Fruit fly (Drosophila melanogaster) whole organism, embryonic: ENCODE measurements around the gene Spc25.

Experiments used
- Ada2b ChIP-seq: fragments of 200-800 bp; sonication (Bioruptor generic); IDR thresholded peaks from 2 replicates; pipeline ENCODE4 v1.3.6; 2022; ENCODE audit warnings: missing biosample characterization, missing genetic modification characterization
- B-H1 ChIP-seq: fragments of 200-800 bp; sonication (Bioruptor generic); IDR thresholded peaks from 3 replicates; pipeline ENCODE4 v1.3.6; 2022; ENCODE audit warnings: missing biosample characterization, missing genetic modification characterization
- C15 ChIP-seq: fragments of 200-800 bp; sonication (Bioruptor generic); IDR thresholded peaks from 3 replicates; pipeline ENCODE4 v1.3.6; 2022; ENCODE audit warnings: missing biosample characterization, missing genetic modification characterization
- CG10565 ChIP-seq: fragments of 200-800 bp; sonication (Bioruptor generic); optimal IDR thresholded peaks from 3 replicates; lab custom pipeline; 2016; ENCODE audit warnings: missing biosample characterization, mild to moderate bottlenecking, missing genetic modification characterization
- CG11695 ChIP-seq: fragments of 200-800 bp; sonication (Bioruptor generic); IDR thresholded peaks from 3 replicates; pipeline ENCODE4 v1.3.6; 2022; ENCODE audit warnings: missing biosample characterization, missing genetic modification characterization
- CG12942 ChIP-seq: fragments of 200-800 bp; sonication (Bioruptor generic); optimal IDR thresholded peaks from 3 replicates; lab custom pipeline; 2016; ENCODE audit warnings: missing biosample characterization, missing genetic modification characterization
- CG13624 ChIP-seq: fragments of 200-800 bp; sonication (Bioruptor generic); optimal IDR thresholded peaks from 2 replicates; lab custom pipeline; 2016; ENCODE audit warnings: missing biosample characterization, missing genetic modification characterization
- CG14014 ChIP-seq: fragments of 200-800 bp; sonication (Bioruptor generic); IDR thresholded peaks from 2 replicates; pipeline ENCODE4 v1.3.6; 2022; ENCODE audit warnings: missing biosample characterization, missing genetic modification characterization
- CG14965 ChIP-seq: fragments of 200-800 bp; sonication (Bioruptor generic); optimal IDR thresholded peaks from 2 replicates; lab custom pipeline; 2016; ENCODE audit warnings: missing biosample characterization, missing genetic modification characterization, borderline replicate concordance
- CG2120 ChIP-seq: fragments of 200-800 bp; sonication (Bioruptor generic); optimal IDR thresholded peaks from 3 replicates; lab custom pipeline; 2016; ENCODE audit warnings: missing biosample characterization, missing genetic modification characterization
- CG3163 ChIP-seq: fragments of 200-800 bp; sonication (Bioruptor generic); optimal IDR thresholded peaks from 3 replicates; lab custom pipeline; 2016; ENCODE audit warnings: missing biosample characterization, missing genetic modification characterization
- CG3407 ChIP-seq: fragments of 200-800 bp; sonication (Bioruptor generic); optimal IDR thresholded peaks from 2 replicates; lab custom pipeline; 2018; ENCODE audit warnings: missing biosample characterization, mild to moderate bottlenecking, missing genetic modification characterization
- CG34422 ChIP-seq: fragments of 200-800 bp; sonication (Bioruptor generic); IDR thresholded peaks from 3 replicates; pipeline ENCODE4 v1.3.6; 2022; ENCODE audit warnings: missing biosample characterization, missing genetic modification characterization
- CG4424 ChIP-seq: fragments of 200-800 bp; sonication (Bioruptor generic); optimal IDR thresholded peaks from 3 replicates; lab custom pipeline; 2016; ENCODE audit warnings: missing biosample characterization, missing genetic modification characterization
- CG4854 ChIP-seq: fragments of 200-800 bp; sonication (Bioruptor generic); optimal IDR thresholded peaks from 2 replicates; lab custom pipeline; 2016; ENCODE audit warnings: missing biosample characterization, missing genetic modification characterization, inconsistent platforms
- CG6272 ChIP-seq: fragments of 200-800 bp; sonication (Bioruptor generic); IDR thresholded peaks from 2 replicates; pipeline ENCODE4 v1.3.6; 2022; ENCODE audit warnings: missing biosample characterization, missing genetic modification characterization
- CG6813 ChIP-seq: fragments of 200-800 bp; sonication (Bioruptor generic); optimal IDR thresholded peaks from 2 replicates; lab custom pipeline; 2017; ENCODE audit warnings: missing biosample characterization, missing genetic modification characterization, mild to moderate bottlenecking, moderate library complexity, missing genetic modification reagents
- CG7987 ChIP-seq: fragments of 200-800 bp; sonication (Bioruptor generic); optimal IDR thresholded peaks from 2 replicates; lab custom pipeline; 2018; ENCODE audit warnings: missing biosample characterization, mild to moderate bottlenecking, missing genetic modification characterization, moderate library complexity
- CG8359 ChIP-seq: fragments of 200-800 bp; sonication (Bioruptor generic); optimal IDR thresholded peaks from 2 replicates; lab custom pipeline; 2017; ENCODE audit warnings: missing biosample characterization, mild to moderate bottlenecking, missing genetic modification characterization, borderline replicate concordance
- CG9727 ChIP-seq: fragments of 200-800 bp; sonication (Bioruptor generic); optimal IDR thresholded peaks from 3 replicates; lab custom pipeline; 2017; ENCODE audit warnings: missing biosample characterization, mild to moderate bottlenecking, missing genetic modification characterization
- D19A ChIP-seq: fragments of 200-800 bp; optimal IDR thresholded peaks from 3 replicates; lab custom pipeline; 2019; ENCODE audit warnings: missing biosample characterization, mild to moderate bottlenecking, missing genetic modification characterization, moderate library complexity
- Ets97D ChIP-seq: fragments of 200-800 bp; sonication (Bioruptor generic); optimal IDR thresholded peaks from 3 replicates; lab custom pipeline; 2016; ENCODE audit warnings: missing biosample characterization, missing genetic modification characterization
- Hsf ChIP-seq: fragments of 200-800 bp; sonication (Bioruptor generic); optimal IDR thresholded peaks from 3 replicates; lab custom pipeline; 2016; ENCODE audit warnings: missing biosample characterization, missing genetic modification characterization
- Nf-YA ChIP-seq: fragments of 200-800 bp; sonication (Bioruptor generic); IDR thresholded peaks from 2 replicates; pipeline ENCODE4 v1.3.6; 2022; ENCODE audit warnings: missing biosample characterization, missing genetic modification characterization
- PHDP ChIP-seq: fragments of 200-800 bp; sonication (Bioruptor generic); optimal IDR thresholded peaks from 3 replicates; lab custom pipeline; 2018; ENCODE audit warnings: missing biosample characterization, mild to moderate bottlenecking, missing genetic modification characterization, moderate library complexity
- Rfx ChIP-seq: fragments of 200-800 bp; sonication (Bioruptor generic); IDR thresholded peaks from 2 replicates; pipeline ENCODE4 v1.3.6; 2022; ENCODE audit warnings: missing biosample characterization, missing genetic modification characterization
- Rx ChIP-seq: fragments of 200-800 bp; sonication (Bioruptor generic); IDR thresholded peaks from 2 replicates; pipeline ENCODE4 v1.3.6; 2022; ENCODE audit warnings: missing biosample characterization, missing genetic modification characterization
- Trl ChIP-seq, 3 experiments: fragments of >200 bp in 2 of 3; fragments of 200-800 bp in 1 of 3; sonication (Bioruptor generic) in 1 of 3; optimal IDR thresholded peaks; 2 replicates in 1 of 3; 3 replicates in 2 of 3; lab custom pipeline; 2016 to 2017; ENCODE audit warnings: missing biosample characterization in 1 of 3, missing genetic modification characterization in 1 of 3
- ac ChIP-seq: fragments of 200-800 bp; sonication (Bioruptor generic); optimal IDR thresholded peaks from 3 replicates; lab custom pipeline; 2017; ENCODE audit warnings: missing biosample characterization, mild to moderate bottlenecking, missing genetic modification characterization
- ara ChIP-seq: fragments of 200-800 bp; sonication (Bioruptor generic); IDR thresholded peaks from 2 replicates; pipeline ENCODE4 v1.3.6; 2022; ENCODE audit warnings: missing biosample characterization, missing genetic modification characterization
- br ChIP-seq: fragments of >200 bp; optimal IDR thresholded peaks from 2 replicates; lab custom pipeline; 2017
- cad ChIP-seq: fragments of >200 bp; optimal IDR thresholded peaks from 2 replicates; lab custom pipeline; 2017; ENCODE audit warnings: missing biosample characterization, missing genetic modification characterization
- cg ChIP-seq: fragments of 200-800 bp; sonication (Bioruptor generic); optimal IDR thresholded peaks from 3 replicates; lab custom pipeline; 2019; ENCODE audit warnings: missing biosample characterization, mild to moderate bottlenecking, missing genetic modification characterization, moderate library complexity
- crol ChIP-seq: fragments of 200-800 bp; sonication (Bioruptor generic); IDR thresholded peaks from 2 replicates; pipeline ENCODE4 v1.3.6; 2022; ENCODE audit warnings: missing biosample characterization, missing genetic modification characterization
- eve ChIP-seq, 2 experiments: fragments of >200 bp; optimal IDR thresholded peaks; 2 replicates each; lab custom pipeline; 2017; ENCODE audit warnings: missing biosample characterization in 2 of 2, missing genetic modification characterization in 2 of 2
- ftz-f1 ChIP-seq: fragments of 200-800 bp; sonication (Bioruptor generic); optimal IDR thresholded peaks from 2 replicates; lab custom pipeline; 2016; ENCODE audit warnings: missing biosample characterization, missing genetic modification characterization
- jing ChIP-seq: fragments of 200-800 bp; sonication (Bioruptor generic); optimal IDR thresholded peaks from 2 replicates; lab custom pipeline; 2018; ENCODE audit warnings: missing biosample characterization, mild to moderate bottlenecking, missing genetic modification characterization
- jumu ChIP-seq: fragments of 200-800 bp; sonication (Bioruptor generic); optimal IDR thresholded peaks from 3 replicates; lab custom pipeline; 2016; ENCODE audit warnings: missing biosample characterization, missing genetic modification characterization
- ken ChIP-seq: fragments of 200-800 bp; sonication (Bioruptor generic); IDR thresholded peaks from 3 replicates; pipeline ENCODE4 v1.3.6; 2022; ENCODE audit warnings: missing biosample characterization, missing genetic modification characterization
- klu ChIP-seq: fragments of 200-800 bp; sonication (Bioruptor generic); IDR thresholded peaks from 2 replicates; pipeline ENCODE4 v1.3.6; 2022; ENCODE audit warnings: missing biosample characterization, missing genetic modification characterization
- mld ChIP-seq: fragments of 200-800 bp; sonication (Bioruptor generic); IDR thresholded peaks from 3 replicates; pipeline ENCODE4 v1.3.6; 2022; ENCODE audit warnings: missing biosample characterization, missing genetic modification characterization; ENCODE audit not compliant: partially characterized antibody
- odd ChIP-seq: fragments of 200-800 bp; sonication (Bioruptor generic); optimal IDR thresholded peaks from 2 replicates; lab custom pipeline; 2017; ENCODE audit warnings: missing biosample characterization, mild to moderate bottlenecking, missing genetic modification characterization
- otp ChIP-seq: fragments of 200-800 bp; sonication (Bioruptor generic); IDR thresholded peaks from 3 replicates; pipeline ENCODE4, ENCODE4 v1.3.6; 2022; ENCODE audit warnings: missing biosample characterization, missing genetic modification characterization
- pb ChIP-seq: fragments of 200-800 bp; sonication (Bioruptor generic); optimal IDR thresholded peaks from 3 replicates; lab custom pipeline; 2016; ENCODE audit warnings: missing biosample characterization, missing genetic modification characterization
- pum ChIP-seq: fragments of 200-800 bp; sonication (Bioruptor generic); optimal IDR thresholded peaks from 2 replicates; lab custom pipeline; 2016; ENCODE audit warnings: missing biosample characterization, missing genetic modification characterization
- salm ChIP-seq: fragments of 200-800 bp; sonication (Bioruptor generic); optimal IDR thresholded peaks from 2 replicates; lab custom pipeline; 2018; ENCODE audit warnings: missing biosample characterization, mild to moderate bottlenecking, missing genetic modification characterization
- seq ChIP-seq: fragments of 200-800 bp; sonication (Bioruptor generic); IDR thresholded peaks from 2 replicates; pipeline ENCODE4 v1.3.6; 2022; ENCODE audit warnings: missing biosample characterization, missing genetic modification characterization
- tgo ChIP-seq: fragments of 200-800 bp; sonication (Bioruptor generic); IDR thresholded peaks from 3 replicates; pipeline ENCODE4 v1.3.6; 2022; ENCODE audit warnings: missing biosample characterization, missing genetic modification characterization
- tup ChIP-seq: fragments of 200-800 bp; sonication (Bioruptor generic); optimal IDR thresholded peaks from 2 replicates; lab custom pipeline; 2016; ENCODE audit warnings: missing biosample characterization, mild to moderate bottlenecking, missing genetic modification characterization, moderate library complexity
- unc-4 ChIP-seq: fragments of 200-800 bp; sonication (Bioruptor generic); IDR thresholded peaks from 2 replicates; pipeline ENCODE4 v1.3.6; 2022; ENCODE audit warnings: missing biosample characterization, missing genetic modification characterization; ENCODE audit not compliant: partially characterized antibody

Spc25 gene

DNA sequence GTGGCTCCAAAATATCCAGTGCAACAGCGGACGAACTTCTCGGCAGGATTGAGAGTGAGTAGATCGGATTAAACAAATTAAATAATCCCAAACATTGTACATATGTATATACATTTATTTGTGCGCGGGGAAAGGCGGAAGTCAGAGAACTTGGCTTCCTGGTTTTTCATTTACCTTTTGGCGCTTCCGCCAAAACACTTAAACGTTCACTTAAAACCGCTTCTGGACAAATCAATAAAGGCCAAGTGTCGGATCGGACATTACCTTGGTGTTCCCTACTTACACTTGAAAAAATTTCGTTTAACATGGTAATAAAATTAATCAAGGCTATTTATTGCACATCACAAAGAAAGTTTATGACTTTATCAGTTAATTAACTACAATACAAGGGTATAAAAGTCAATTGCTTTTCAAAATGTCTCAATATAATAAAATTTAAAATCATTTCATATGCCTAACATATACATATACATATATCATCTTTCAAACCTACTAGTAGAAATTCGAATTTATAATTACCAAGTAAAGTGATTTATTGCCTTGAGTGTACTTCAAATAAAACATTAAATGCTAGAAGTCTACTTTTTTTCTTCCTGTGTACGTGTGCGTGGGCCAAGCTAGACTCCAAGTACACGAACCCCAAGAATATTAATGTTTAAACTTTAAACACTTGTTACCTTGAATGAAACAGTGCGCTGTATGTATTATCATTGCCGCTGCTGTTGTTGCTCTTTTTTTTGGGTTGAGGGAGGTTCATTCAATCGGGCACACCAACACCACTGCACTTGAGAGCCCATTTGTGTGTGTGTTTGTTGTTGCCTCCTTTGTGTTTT is 20.0 kb downstream of the Spc25 start (continued):
- TF ChIP-seq ken (GFP tag; lab: Robert Waterston, UW) (peak; percentile 30; the same call in 1 of the 3 replicates), otp (GFP tag; lab: Robert Waterston, UW) (no peak), C15 (GFP tag; lab: Robert Waterston, UW) (no peak), Ada2b (peak; percentile 54), Hsf (GFP tag; lab: Kevin White, UChicago) (peak; percentile 44), CG8359 (GFP tag; lab: Kevin White, UChicago) (no peak), tup (GFP tag; lab: Kevin White, UChicago) (no peak), Trl (optimal IDR thresholded peaks at IDR 0.05; lab: Kevin White, UChicago) (no peak), Trl (GFP tag; optimal IDR thresholded peaks at IDR 0.05; lab: Kevin White, UChicago) (peak; percentile 40), cg (GFP tag; lab: Kevin White, UChicago) (no peak), Rfx (GFP tag; lab: Robert Waterston, UW) (peak; percentile 69), CG2120 (GFP tag; lab: Kevin White, UChicago) (peak; percentile 54), CG4424 (GFP tag; lab: Kevin White, UChicago) (peak; percentile 56), pb (GFP tag; lab: Kevin White, UChicago) (no peak), klu (GFP tag; lab: Robert Waterston, UW) (no peak), unc-4 (GFP tag; lab: Robert Waterston, UW) (no peak), B-H1 (GFP tag; lab: Robert Waterston, UW) (peak; percentile 47; the same call in 1 of the 3 replicates), salm (peak; percentile 7), CG11695 (GFP tag; lab: Robert Waterston, UW) (peak; percentile 70), cad (GFP tag; lab: Kevin White, UChicago) (no peak), CG6272 (GFP tag; lab: Robert Waterston, UW) (no peak), CG9727 (GFP tag; lab: Kevin White, UChicago) (peak; percentile 74), ac (no peak), D19A (tag; lab: Kevin White, UChicago) (peak; percentile 60), CG12942 (GFP tag; lab: Kevin White, UChicago) (peak; percentile 28), ara (GFP tag; lab: Robert Waterston, UW) (peak; percentile 60), CG7987 (GFP tag; lab: Kevin White, UChicago) (no peak), CG3407 (GFP tag; lab: Kevin White, UChicago) (no peak), jing (peak; percentile 0), CG14965 (GFP tag; lab: Kevin White, UChicago) (no peak), br (no peak), pum (GFP tag; lab: Kevin White, UChicago) (no peak), odd (GFP tag; lab: Kevin White, UChicago) (peak; percentile 40), PHDP (tag; lab: Kevin White, UChicago) (peak; percentile 67), Rx (peak; percentile 34; the same call in 1 of the 2 replicates), mld (GFP tag; lab: Robert Waterston, UW) (no peak), CG14014 (GFP tag; lab: Robert Waterston, UW) (peak; percentile 38; the same call in 1 of the 2 replicates), CG6813 (no peak), CG34422 (GFP tag; lab: Robert Waterston, UW) (0 out of 3 replicates have a peak, but pooled peaks have one; percentile 6), Nf-YA (GFP tag; lab: Robert Waterston, UW) (no peak), CG10565 (GFP tag; lab: Kevin White, UChicago) (no peak), seq (GFP tag; lab: Robert Waterston, UW) (no peak), Ets97D (no peak), jumu (GFP tag; lab: Kevin White, UChicago) (peak; percentile 22), CG3163 (GFP tag; lab: Kevin White, UChicago) (no peak), tgo (GFP tag; lab: Robert Waterston, UW) (peak; percentile 57; the same call in 1 of the 3 replicates), ftz-f1 (GFP tag; lab: Kevin White, UChicago) (no peak), crol (GFP tag; lab: Robert Waterston, UW) (no peak), CG4854 (GFP tag; lab: Kevin White, UChicago) (no peak), eve (GFP tag; optimal IDR thresholded peaks at IDR 0.05; lab: Kevin White, UChicago) (no peak), CG13624 (no peak)
